Worm (Caenorhabditis elegans) whole organism, late embryonic: ENCODE results near the gene C16C8.11.

Experiments
- C08G9.2 ChIP-seq: sonication (generic microtip); optimal IDR thresholded peaks from 2 replicates; lab custom pipeline; 2016; ENCODE audit warnings: mild to moderate bottlenecking, missing genetic modification characterization, moderate library complexity, missing compliant biosample characterization
- K09A11.1 ChIP-seq: sonication (generic microtip); optimal IDR thresholded peaks from 2 replicates; lab custom pipeline; 2017; ENCODE audit warnings: antibody characterized with exemption, mild to moderate bottlenecking, missing genetic modification characterization, missing compliant biosample characterization; ENCODE audit not compliant: insufficient read depth
- ama-1 ChIP-seq: fragments of 150-350 bp; optimal IDR thresholded peaks from 2 replicates; lab custom pipeline; 2014
- ceh-14 ChIP-seq: sonication (generic microtip); optimal IDR thresholded peaks from 2 replicates; lab custom pipeline; 2016; ENCODE audit warnings: missing genotype, missing genetic modification characterization, missing compliant biosample characterization
- ceh-18 ChIP-seq: sonication (generic microtip); optimal IDR thresholded peaks from 2 replicates; lab custom pipeline; 2016; ENCODE audit warnings: missing genetic modification characterization, missing compliant biosample characterization
- ceh-19 ChIP-seq: fragments of 200-800 bp; sonication (Bioruptor generic); optimal IDR thresholded peaks from 2 replicates; lab custom pipeline; 2018; ENCODE audit warnings: mild to moderate bottlenecking, missing genetic modification characterization, missing compliant biosample characterization
- ceh-2 ChIP-seq: sonication (generic microtip); optimal IDR thresholded peaks from 2 replicates; lab custom pipeline; 2016; ENCODE audit warnings: missing genotype, missing genetic modification characterization, missing compliant biosample characterization
- ceh-22 ChIP-seq: sonication (generic microtip); optimal IDR thresholded peaks from 2 replicates; lab custom pipeline; 2017; ENCODE audit warnings: missing biosample characterization, missing genetic modification characterization
- ceh-24 ChIP-seq: sonication (generic microtip); optimal IDR thresholded peaks from 2 replicates; lab custom pipeline; 2016; ENCODE audit warnings: mild to moderate bottlenecking, missing genetic modification characterization, missing compliant biosample characterization
- ceh-31 ChIP-seq: sonication (generic microtip); optimal IDR thresholded peaks from 2 replicates; lab custom pipeline; 2016; ENCODE audit warnings: missing genetic modification characterization, missing compliant biosample characterization
- ceh-34 ChIP-seq: sonication (generic microtip); optimal IDR thresholded peaks from 2 replicates; lab custom pipeline; 2016; ENCODE audit warnings: mild to moderate bottlenecking, missing genetic modification characterization, missing compliant biosample characterization
- ceh-45 ChIP-seq: fragments of 200-800 bp; sonication (Bioruptor generic); IDR thresholded peaks from 2 replicates; pipeline ENCODE4 v1.3.6; 2022; ENCODE audit warnings: missing genetic modification reagents, missing genetic modification characterization, missing compliant biosample characterization
- ceh-48 ChIP-seq: sonication (generic microtip); optimal IDR thresholded peaks from 2 replicates; lab custom pipeline; 2016; ENCODE audit warnings: missing genetic modification characterization, inconsistent platforms, missing compliant biosample characterization
- ceh-6 ChIP-seq: fragments of 200-800 bp; sonication (Bioruptor generic); optimal IDR thresholded peaks from 2 replicates; lab custom pipeline; 2018; ENCODE audit warnings: mild to moderate bottlenecking, missing genetic modification characterization, missing compliant biosample characterization
- che-1 ChIP-seq: sonication (generic microtip); optimal IDR thresholded peaks from 2 replicates; lab custom pipeline; 2016; ENCODE audit warnings: mild to moderate bottlenecking, missing genetic modification characterization, missing compliant biosample characterization
- dmd-4 ChIP-seq: sonication (generic microtip); optimal IDR thresholded peaks from 2 replicates; lab custom pipeline; 2016; ENCODE audit warnings: borderline replicate concordance, missing genetic modification characterization, missing compliant biosample characterization
- ets-4 ChIP-seq: sonication (generic microtip); optimal IDR thresholded peaks from 2 replicates; lab custom pipeline; 2016; ENCODE audit warnings: missing genetic modification characterization, missing compliant biosample characterization
- fkh-10 ChIP-seq: fragments of 150-350 bp; optimal IDR thresholded peaks from 2 replicates; lab custom pipeline; 2014; ENCODE audit warnings: missing biosample characterization, missing genetic modification reagents, missing genetic modification characterization
- hlh-13 ChIP-seq: fragments of 200-800 bp; sonication (Bioruptor generic); optimal IDR thresholded peaks from 2 replicates; lab custom pipeline; 2018; ENCODE audit warnings: mild to moderate bottlenecking, missing genetic modification characterization, missing compliant biosample characterization
- hlh-30 ChIP-seq: sonication (generic microtip); optimal IDR thresholded peaks from 2 replicates; lab custom pipeline; 2017; ENCODE audit warnings: antibody characterized with exemption, missing genetic modification characterization, missing compliant biosample characterization; ENCODE audit not compliant: insufficient read depth
- hlh-8 ChIP-seq: sonication (generic microtip); optimal IDR thresholded peaks from 2 replicates; lab custom pipeline; 2016; ENCODE audit warnings: missing genotype, missing genetic modification characterization, missing compliant biosample characterization
- lim-6 ChIP-seq: sonication (generic microtip); optimal IDR thresholded peaks from 2 replicates; lab custom pipeline; 2016; ENCODE audit warnings: missing genetic modification characterization, missing compliant biosample characterization
- nfya-1 ChIP-seq: sonication (generic microtip); optimal IDR thresholded peaks from 2 replicates; lab custom pipeline; 2017; ENCODE audit warnings: missing genetic modification characterization, mild to moderate bottlenecking, missing compliant biosample characterization, antibody characterized with exemption, moderate library complexity
- nhr-232 ChIP-seq: sonication (generic microtip); optimal IDR thresholded peaks from 2 replicates; lab custom pipeline; 2016; ENCODE audit warnings: missing genetic modification characterization, missing compliant biosample characterization
- npax-4 ChIP-seq: sonication (generic microtip); optimal IDR thresholded peaks from 2 replicates; lab custom pipeline; 2016; ENCODE audit warnings: missing genetic modification characterization, missing compliant biosample characterization
- odd-2 ChIP-seq: sonication (generic microtip); optimal IDR thresholded peaks from 2 replicates; lab custom pipeline; 2017; ENCODE audit warnings: antibody characterized with exemption, mild to moderate bottlenecking, missing genetic modification characterization, missing compliant biosample characterization
- pat-9 ChIP-seq: fragments of 200-800 bp; sonication (Bioruptor generic); optimal IDR thresholded peaks from 2 replicates; lab custom pipeline; 2018; ENCODE audit warnings: mild to moderate bottlenecking, missing genetic modification characterization, moderate library complexity, missing compliant biosample characterization
- pha-2 ChIP-seq: sonication (generic microtip); optimal IDR thresholded peaks from 2 replicates; lab custom pipeline; 2017; ENCODE audit warnings: mild to moderate bottlenecking, missing genetic modification characterization, missing compliant biosample characterization
- pqm-1 ChIP-seq: sonication (generic microtip); optimal IDR thresholded peaks from 2 replicates; lab custom pipeline; 2016; ENCODE audit warnings: missing genetic modification characterization, missing compliant biosample characterization
- pros-1 ChIP-seq: fragments of 150-350 bp; optimal IDR thresholded peaks from 2 replicates; lab custom pipeline; 2014; ENCODE audit warnings: missing biosample characterization, missing genetic modification reagents, missing genetic modification characterization
- ref-2 ChIP-seq: sonication (generic microtip); optimal IDR thresholded peaks from 2 replicates; lab custom pipeline; 2016; ENCODE audit warnings: missing genetic modification characterization, missing compliant biosample characterization
- sox-2 ChIP-seq: fragments of 200-800 bp; sonication (Bioruptor generic); IDR thresholded peaks from 2 replicates; pipeline ENCODE4 v1.3.6; 2022; ENCODE audit warnings: missing genetic modification reagents, missing genetic modification characterization, missing compliant biosample characterization
- sox-4 ChIP-seq: sonication (generic microtip); optimal IDR thresholded peaks from 2 replicates; lab custom pipeline; 2017; ENCODE audit warnings: mild to moderate bottlenecking, missing genetic modification characterization, inconsistent platforms, missing compliant biosample characterization
- syd-9 ChIP-seq: sonication (generic microtip); optimal IDR thresholded peaks from 2 replicates; lab custom pipeline; 2016; ENCODE audit warnings: mild to moderate bottlenecking, missing genetic modification characterization, moderate library complexity, missing compliant biosample characterization
- tbx-2 ChIP-seq: sonication (generic microtip); optimal IDR thresholded peaks from 2 replicates; lab custom pipeline; 2016; ENCODE audit warnings: missing genetic modification characterization, missing compliant biosample characterization
- ttx-3 ChIP-seq: sonication (generic microtip); optimal IDR thresholded peaks from 2 replicates; lab custom pipeline; 2016; ENCODE audit warnings: missing genetic modification reagents, missing genetic modification characterization, missing compliant biosample characterization
- unc-3 ChIP-seq, 2 experiments: fragments of 200-800 bp in 1 of 2; sonication (Bioruptor generic) in 1 of 2; sonication (generic microtip) in 1 of 2; conservative IDR thresholded peaks in 1 of 2; optimal IDR thresholded peaks in 1 of 2; 2 replicates each; pipeline versions ENCODE4 v1.3.6 to Lab custom; 2016 to 2022; ENCODE audit warnings: missing compliant biosample characterization in 2 of 2, missing genetic modification characterization in 2 of 2, missing genetic modification reagents in 1 of 2
- unc-42 ChIP-seq: sonication (generic microtip); optimal IDR thresholded peaks from 2 replicates; lab custom pipeline; 2016; ENCODE audit warnings: missing genotype, missing genetic modification characterization, missing compliant biosample characterization
- unc-55 ChIP-seq: sonication (generic microtip); optimal IDR thresholded peaks from 2 replicates; lab custom pipeline; 2017; ENCODE audit warnings: missing biosample characterization, missing genetic modification reagents, missing genetic modification characterization
- unc-86 ChIP-seq: sonication (generic microtip); optimal IDR thresholded peaks from 2 replicates; lab custom pipeline; 2016; ENCODE audit warnings: missing genetic modification characterization, missing compliant biosample characterization
- ztf-16 ChIP-seq: sonication (generic microtip); optimal IDR thresholded peaks from 2 replicates; lab custom pipeline; 2017; ENCODE audit warnings: missing genetic modification characterization, missing compliant biosample characterization

The C16C8.11 gene

ce11 chrII:3425433-3425832 is 28.1 kb upstream of the C16C8.11 start, which contains the start of gene nep-11:
Gene nep-11 (minus strand): TSS chrII:3425533.
- no peak for TF ChIP-seq ets-4 (tag; lab: Kevin White, UChicago)
- TF ChIP-seq unc-42 (tag; lab: Kevin White, UChicago): no peak
- no peak for TF ChIP-seq odd-2 (tag; lab: Kevin White, UChicago)
- no peak for TF ChIP-seq unc-55 (GFP tag; lab: Kevin White, UChicago)
- TF ChIP-seq pros-1 (tag; lab: Kevin White, UChicago): no peak
- no peak for TF ChIP-seq ztf-16 (tag; lab: Kevin White, UChicago)
- no peak for TF ChIP-seq che-1 (tag; lab: Kevin White, UChicago)
- no peak for TF ChIP-seq C08G9.2 (tag; lab: Kevin White, UChicago)
- TF ChIP-seq ref-2: no peak
- no peak for TF ChIP-seq ceh-6
- no peak for TF ChIP-seq pqm-1 (tag; lab: Kevin White, UChicago)
- no peak for TF ChIP-seq ceh-45 (GFP tag; lab: Robert Waterston, UW)
- no peak for TF ChIP-seq hlh-30

ce11 chrII:3428158-3428704 is 25.3 kb upstream of the C16C8.11 start:
- TF ChIP-seq hlh-8 (no peak), hlh-30 (peak; percentile 28), K09A11.1 (tag; lab: Kevin White, UChicago) (no peak), nfya-1 (peak; percentile 8), sox-4 (tag; lab: Kevin White, UChicago) (peak; percentile 17), sox-2 (GFP tag; lab: Robert Waterston, UW) (no peak), ceh-48 (tag; lab: Kevin White, UChicago) (peak; percentile 85), tbx-2 (tag; lab: Kevin White, UChicago) (no peak), ama-1 (lab: Kevin White, UChicago) (no peak), ceh-19 (GFP tag; lab: Kevin White, UChicago) (peak; percentile 49), ceh-31 (tag; lab: Kevin White, UChicago) (no peak), hlh-13 (GFP tag; lab: Kevin White, UChicago) (no peak), ceh-34 (no peak), syd-9 (tag; lab: Kevin White, UChicago) (no peak), unc-3 (GFP tag; conservative IDR thresholded peaks at IDR 0.05; lab: Robert Waterston, UW) (no peak), unc-3 (tag; optimal IDR thresholded peaks at IDR 0.05; lab: Kevin White, UChicago) (peak; percentile 11), fkh-10 (GFP tag; lab: Kevin White, UChicago) (no peak), ceh-22 (tag; lab: Kevin White, UChicago) (no peak), dmd-4 (tag; lab: Kevin White, UChicago) (no peak)

- TF ChIP-seq ceh-19 (GFP tag; lab: Kevin White, UChicago): no peak
- TF ChIP-seq pat-9 (tag; lab: Kevin White, UChicago): no peak
- no peak for TF ChIP-seq lim-6
- no peak for TF ChIP-seq ceh-18 (tag; lab: Kevin White, UChicago)
- no peak for TF ChIP-seq pha-2
- no peak for TF ChIP-seq ceh-2 (tag; lab: Kevin White, UChicago)
- no peak for TF ChIP-seq ceh-22 (tag; lab: Kevin White, UChicago)
- no peak for TF ChIP-seq odd-2 (tag; lab: Kevin White, UChicago)
- TF ChIP-seq pqm-1 (tag; lab: Kevin White, UChicago): no peak
- no peak for TF ChIP-seq npax-4 (tag; lab: Kevin White, UChicago)
- no peak for TF ChIP-seq ttx-3 (tag; lab: Kevin White, UChicago)
- TF ChIP-seq ama-1 (lab: Kevin White, UChicago): no peak
- no peak for TF ChIP-seq unc-86 (tag; lab: Kevin White, UChicago)
- TF ChIP-seq hlh-30: no peak
- no peak for TF ChIP-seq ceh-14 (tag; lab: Kevin White, UChicago)
- no peak for TF ChIP-seq ceh-24
- no peak for TF ChIP-seq nhr-232 (tag; lab: Kevin White, UChicago)
Observed at ce11 chrII:3429400-3429799, 24.1 kb upstream of the C16C8.11 start, which contains the start of gene C16C8.18. Gene C16C8.18 (plus strand): TSS chrII:3429700.
